Fruit fly (Drosophila melanogaster) whole organism, wandering third instar larva: ENCODE data around the gene CG17666.

Source experiments
- Abd-B ChIP-seq: fragments of >200 bp; optimal IDR thresholded peaks from 2 replicates; lab custom pipeline; 2017; ENCODE audit warnings: missing biosample characterization, missing genetic modification characterization
- CG32264 ChIP-seq: fragments of 200-800 bp; sonication (Bioruptor generic); optimal IDR thresholded peaks from 2 replicates; lab custom pipeline; 2016; ENCODE audit warnings: missing biosample characterization, missing genetic modification characterization
- CrebA ChIP-seq: fragments of 200-800 bp; sonication (Bioruptor generic); optimal IDR thresholded peaks from 2 replicates; lab custom pipeline; 2016; ENCODE audit warnings: missing biosample characterization, mild to moderate bottlenecking, missing genetic modification characterization, borderline replicate concordance
- Dfd ChIP-seq: fragments of >200 bp; optimal IDR thresholded peaks from 2 replicates; lab custom pipeline; 2017; ENCODE audit warnings: missing biosample characterization, missing genetic modification characterization
- Dif ChIP-seq: fragments of 200-275, 200-300 bp; sonication (Bioruptor generic); optimal IDR thresholded peaks from 2 replicates; lab custom pipeline; 2018; ENCODE audit warnings: missing biosample characterization, missing genetic modification characterization; ENCODE audit not compliant: partially characterized antibody
- GATAd ChIP-seq: sonication (Bioruptor generic); optimal IDR thresholded peaks from 2 replicates; lab custom pipeline; 2016; ENCODE audit warnings: missing biosample characterization, missing genetic modification characterization
- HLH106 ChIP-seq: fragments of 200-800 bp; optimal IDR thresholded peaks from 3 replicates; lab custom pipeline; 2019; ENCODE audit warnings: missing biosample characterization, mild to moderate bottlenecking, missing genetic modification characterization, moderate library complexity
- Hnf4 ChIP-seq: fragments of 200-800 bp; sonication (Bioruptor generic); optimal IDR thresholded peaks from 2 replicates; lab custom pipeline; 2016; ENCODE audit warnings: missing biosample characterization, mild to moderate bottlenecking, missing genetic modification characterization
- Hr78 ChIP-seq: fragments of >200 bp; optimal IDR thresholded peaks from 2 replicates; lab custom pipeline; 2017; ENCODE audit warnings: missing biosample characterization, missing genetic modification characterization
- Hr83 ChIP-seq: fragments of 200-300 bp; sonication (Bioruptor generic); optimal IDR thresholded peaks from 2 replicates; lab custom pipeline; 2016; ENCODE audit warnings: missing biosample characterization, mild to moderate bottlenecking, missing genetic modification characterization, moderate library complexity; ENCODE audit not compliant: poor library complexity, severe bottlenecking
- Mio ChIP-seq: sonication (Bioruptor generic); optimal IDR thresholded peaks from 2 replicates; lab custom pipeline; 2016; ENCODE audit warnings: missing biosample characterization, missing genetic modification characterization
- Myc ChIP-seq: fragments of >200 bp; optimal IDR thresholded peaks from 2 replicates; lab custom pipeline; 2017
- OdsH ChIP-seq: fragments of 200-800 bp; sonication (Bioruptor generic); optimal IDR thresholded peaks from 2 replicates; lab custom pipeline; 2016; ENCODE audit warnings: missing biosample characterization, mild to moderate bottlenecking, missing genetic modification characterization
- Rel ChIP-seq, 2 experiments: fragments of 200-800 bp; sonication (Bioruptor generic) in 1 of 2; optimal IDR thresholded peaks; 2 replicates in 1 of 2; 3 replicates in 1 of 2; lab custom pipeline; 2016 to 2019; ENCODE audit warnings: mild to moderate bottlenecking in 2 of 2, missing biosample characterization in 2 of 2, missing genetic modification characterization in 2 of 2, moderate library complexity in 1 of 2
- Sp1 ChIP-seq: fragments of 200-800 bp; sonication (Bioruptor generic); optimal IDR thresholded peaks from 3 replicates; lab custom pipeline; 2019; ENCODE audit warnings: missing biosample characterization, mild to moderate bottlenecking, missing genetic modification characterization, moderate library complexity
- Vsx2 ChIP-seq: fragments of 200-300, 225-300 bp; sonication (Bioruptor generic); optimal IDR thresholded peaks from 2 replicates; lab custom pipeline; 2018; ENCODE audit warnings: missing biosample characterization, missing genetic modification characterization; ENCODE audit not compliant: partially characterized antibody
- br ChIP-seq: fragments of 200-800 bp; sonication (Bioruptor generic); optimal IDR thresholded peaks from 2 replicates; lab custom pipeline; 2016; ENCODE audit warnings: missing biosample characterization, missing genetic modification characterization
- dl ChIP-seq, 2 experiments: fragments of 175-275, 200-275 bp in 1 of 2; fragments of 200-275 bp in 1 of 2; sonication (Bioruptor generic); optimal IDR thresholded peaks; lab custom pipeline; 2018; ENCODE audit warnings: mild to moderate bottlenecking in 2 of 2, missing biosample characterization in 2 of 2, missing genetic modification characterization in 2 of 2, moderate library complexity in 2 of 2; ENCODE audit not compliant: partially characterized antibody in 2 of 2, insufficient read depth in 1 of 2
- dsf ChIP-seq: sonication (Bioruptor generic); optimal IDR thresholded peaks from 2 replicates; lab custom pipeline; 2016; ENCODE audit warnings: missing biosample characterization, missing genetic modification characterization, borderline replicate concordance
- ey ChIP-seq: fragments of 200-800 bp; sonication (Bioruptor generic); optimal IDR thresholded peaks from 2 replicates; lab custom pipeline; 2016; ENCODE audit warnings: missing biosample characterization, missing genetic modification characterization
- foxo ChIP-seq, 2 experiments: fragments of 200-800 bp; sonication (Bioruptor generic); optimal IDR thresholded peaks; 2 replicates in 1 of 2; 3 replicates in 1 of 2; lab custom pipeline; 2016 to 2017; ENCODE audit warnings: missing biosample characterization in 2 of 2, missing genetic modification characterization in 2 of 2
- fru ChIP-seq: fragments of 200-800 bp; sonication (Bioruptor generic); optimal IDR thresholded peaks from 3 replicates; lab custom pipeline; 2016; ENCODE audit warnings: missing biosample characterization, mild to moderate bottlenecking, missing genetic modification characterization
- h ChIP-seq: fragments of 200-800 bp; sonication (Bioruptor generic); optimal IDR thresholded peaks from 3 replicates; lab custom pipeline; 2016; ENCODE audit warnings: missing biosample characterization, mild to moderate bottlenecking, missing genetic modification characterization
- jim ChIP-seq: fragments of 175-275, 200-325 bp; sonication (Bioruptor generic); optimal IDR thresholded peaks from 2 replicates; lab custom pipeline; 2016; ENCODE audit warnings: missing biosample characterization, mild to moderate bottlenecking, missing genetic modification characterization
- lola ChIP-seq: fragments of >200 bp; optimal IDR thresholded peaks from 2 replicates; lab custom pipeline; 2017; ENCODE audit warnings: missing biosample characterization, missing genetic modification characterization
- pan ChIP-seq: fragments of >200 bp; optimal IDR thresholded peaks from 2 replicates; lab custom pipeline; 2017
- psq ChIP-seq: fragments of 200-800 bp; sonication (Bioruptor generic); optimal IDR thresholded peaks from 3 replicates; lab custom pipeline; 2017; ENCODE audit warnings: missing biosample characterization, mild to moderate bottlenecking, missing genetic modification characterization, moderate library complexity
- rgr ChIP-seq: fragments of 200-800 bp; sonication (Bioruptor generic); optimal IDR thresholded peaks from 3 replicates; lab custom pipeline; 2016; ENCODE audit warnings: missing biosample characterization, mild to moderate bottlenecking, missing genetic modification characterization
- sage ChIP-seq: fragments of 200-800 bp; sonication (Bioruptor generic); optimal IDR thresholded peaks from 2 replicates; lab custom pipeline; 2016; ENCODE audit warnings: missing biosample characterization, mild to moderate bottlenecking, missing genetic modification characterization
- sv ChIP-seq: fragments of 200-800 bp; sonication (Bioruptor generic); optimal IDR thresholded peaks from 3 replicates; lab custom pipeline; 2016; ENCODE audit warnings: missing biosample characterization, missing genetic modification characterization
- woc ChIP-seq: sonication (Bioruptor generic); optimal IDR thresholded peaks from 2 replicates; lab custom pipeline; 2016; ENCODE audit warnings: missing biosample characterization, mild to moderate bottlenecking, missing genetic modification characterization

CG17666 gene

DNA sequence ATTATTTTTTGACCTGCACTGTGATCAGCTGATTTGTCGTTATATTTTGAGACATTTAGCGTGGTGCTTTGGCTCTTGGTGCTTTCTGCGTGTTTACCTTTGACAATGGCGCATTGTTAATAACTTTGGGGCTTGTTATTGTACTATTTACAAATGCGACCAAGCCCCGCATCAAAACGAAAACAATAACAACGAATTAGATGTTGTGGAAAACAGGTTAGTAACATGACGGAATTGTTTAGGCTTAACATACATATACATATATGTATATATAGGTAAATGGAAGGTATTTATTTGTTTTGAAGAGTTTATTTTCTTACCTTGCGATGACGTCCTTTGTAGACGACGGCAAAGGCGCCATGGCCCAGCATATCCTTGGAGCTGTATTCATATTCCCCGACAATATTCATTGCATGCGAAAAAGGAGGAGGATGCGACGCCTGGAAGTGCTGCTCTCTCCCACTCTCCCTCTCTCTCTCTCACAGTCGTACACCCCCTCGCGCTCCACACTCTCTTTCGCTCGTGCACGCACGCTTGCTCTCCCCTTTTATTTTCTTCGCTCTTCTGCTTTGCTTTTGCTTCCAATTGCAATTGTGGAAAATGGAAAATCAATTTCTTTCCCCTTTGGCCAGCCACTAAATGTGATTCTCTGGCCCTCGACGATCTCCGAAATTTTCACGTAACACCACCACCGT is 23.1 kb downstream of the CG17666 start:
- peak; percentile 65 to 89 for TF ChIP-seq dl (GFP tag; optimal IDR thresholded peaks at IDR 0.05; lab: Kevin White, UChicago; ENCODE audit: insufficient read depth in 1 of 2, partially characterized antibody in 2 of 2)
- no peak for TF ChIP-seq rgr (GFP tag; lab: Kevin White, UChicago)
- TF ChIP-seq Hr83 (GFP tag; lab: Kevin White, UChicago) = peak; percentile 5
- TF ChIP-seq foxo (GFP tag; optimal IDR thresholded peaks at IDR 0.05; lab: Kevin White, UChicago) = no peak
- TF ChIP-seq Myc = no peak
- no peak for TF ChIP-seq HLH106 (tag; lab: Kevin White, UChicago)
- no peak for TF ChIP-seq Mio (GFP tag; lab: Kevin White, UChicago)
- TF ChIP-seq sage (GFP tag; lab: Kevin White, UChicago) = no peak
- TF ChIP-seq psq = peak; percentile 80
- no peak for TF ChIP-seq Dfd (GFP tag; lab: Kevin White, UChicago)
- peak; percentile 15 for TF ChIP-seq OdsH (GFP tag; lab: Kevin White, UChicago)
- no peak for TF ChIP-seq woc (GFP tag; lab: Kevin White, UChicago)
- no peak for TF ChIP-seq Hr78
- TF ChIP-seq lola (GFP tag; lab: Kevin White, UChicago) = peak; percentile 84
- no peak for TF ChIP-seq h (GFP tag; lab: Kevin White, UChicago)
- TF ChIP-seq dsf = no peak
- no peak for TF ChIP-seq Abd-B (GFP tag; lab: Kevin White, UChicago)
- TF ChIP-seq Dif (GFP tag; lab: Kevin White, UChicago) = peak; percentile 94
- no peak for TF ChIP-seq Rel (GFP tag; optimal IDR thresholded peaks at IDR 0.05; lab: Kevin White, UChicago)
- no peak for TF ChIP-seq Rel (tag; optimal IDR thresholded peaks at IDR 0.05; lab: Kevin White, UChicago)
- TF ChIP-seq Hnf4 (GFP tag; lab: Kevin White, UChicago) = no peak
- TF ChIP-seq jim = no peak
- TF ChIP-seq, all 38 proteins: peak for 6

DNA sequence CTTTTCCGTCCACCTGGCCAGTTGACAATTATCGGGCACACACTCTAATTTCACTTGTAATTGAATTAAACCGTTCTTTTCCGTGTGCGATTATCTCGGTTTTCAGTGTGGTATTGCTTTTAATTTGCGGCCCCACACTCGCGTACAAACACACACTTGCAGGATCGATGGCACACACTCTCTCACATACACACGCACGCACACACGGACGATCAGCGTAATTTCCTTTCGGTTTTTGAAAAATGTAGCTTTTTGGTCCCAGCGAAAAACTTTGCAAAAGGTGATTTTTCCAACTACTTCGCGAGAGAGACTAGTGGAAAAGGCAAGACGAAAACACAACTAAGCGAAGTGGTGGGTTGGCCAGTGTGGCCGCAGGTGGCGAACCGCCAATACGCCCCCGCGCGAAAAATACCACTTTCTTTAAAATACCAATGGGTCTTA is 23.6 kb downstream of the CG17666 start, which contains the start of gene Atg1:
Atg1 (minus strand) TSS at position 387 of the 441 bp plus-strand sequence.
- TF ChIP-seq HLH106 (tag; lab: Kevin White, UChicago) (peak; percentile 1), Dif (GFP tag; lab: Kevin White, UChicago) (peak; percentile 49), Sp1 (GFP tag; lab: Kevin White, UChicago) (peak; percentile 14), Rel (GFP tag; optimal IDR thresholded peaks at IDR 0.05; lab: Kevin White, UChicago) (no peak), Rel (tag; optimal IDR thresholded peaks at IDR 0.05; lab: Kevin White, UChicago) (peak; percentile 50), Abd-B (GFP tag; lab: Kevin White, UChicago) (no peak), br (no peak), psq (peak; percentile 69), OdsH (GFP tag; lab: Kevin White, UChicago) (no peak), GATAd (GFP tag; lab: Kevin White, UChicago) (no peak), sv (GFP tag; lab: Kevin White, UChicago) (no peak), rgr (GFP tag; lab: Kevin White, UChicago) (peak; percentile 31), Hr83 (GFP tag; lab: Kevin White, UChicago) (peak; percentile 31), fru (GFP tag; lab: Kevin White, UChicago) (no peak), pan (lab: Kevin White, UChicago) (no peak)

DNA sequence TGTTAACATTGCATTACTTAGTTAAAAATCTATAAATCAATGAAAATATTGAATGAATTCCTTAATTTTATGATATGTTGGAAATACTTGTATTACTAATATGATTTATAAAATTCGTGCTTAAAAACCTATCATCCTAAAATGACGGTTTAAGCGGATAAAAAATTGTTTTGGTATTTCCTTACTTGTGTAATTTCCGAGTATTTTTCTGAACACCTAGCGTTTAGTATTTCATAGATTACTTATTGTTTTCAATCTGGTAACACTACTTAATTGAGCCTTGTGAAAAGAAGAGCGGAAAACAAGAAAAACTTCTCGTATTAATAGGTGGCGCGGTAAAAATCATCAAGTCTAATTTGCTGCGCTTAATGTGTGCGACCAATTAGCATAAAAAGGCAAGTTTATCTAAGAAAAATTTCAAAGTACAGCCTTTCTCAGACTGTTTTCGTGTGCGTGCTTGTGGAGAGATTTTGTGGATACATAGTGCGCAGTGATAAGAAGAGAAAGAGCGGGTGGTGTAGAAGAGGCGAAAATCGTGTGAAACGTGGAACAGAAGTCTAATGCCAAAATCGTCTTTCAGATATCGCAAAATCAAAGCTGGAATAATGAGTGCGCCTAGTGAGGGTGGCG is 24.6 kb downstream of the CG17666 start, which contains the start of gene Sap130:
Sap130 (plus strand) TSS at position 243 of the 630 bp plus-strand sequence.
- TF ChIP-seq Rel (GFP tag; optimal IDR thresholded peaks at IDR 0.05; lab: Kevin White, UChicago) = no peak
- TF ChIP-seq Rel (tag; optimal IDR thresholded peaks at IDR 0.05; lab: Kevin White, UChicago) = no peak
- no peak for TF ChIP-seq woc (GFP tag; lab: Kevin White, UChicago)
- TF ChIP-seq Vsx2 (GFP tag; lab: Kevin White, UChicago) = no peak
- TF ChIP-seq CG32264 (GFP tag; lab: Kevin White, UChicago) = no peak
- no peak for TF ChIP-seq fru (GFP tag; lab: Kevin White, UChicago)
- no peak for TF ChIP-seq OdsH (GFP tag; lab: Kevin White, UChicago)
- no peak for TF ChIP-seq CrebA
- TF ChIP-seq Myc = no peak
- TF ChIP-seq ey (GFP tag; lab: Kevin White, UChicago) = no peak
- no peak for TF ChIP-seq GATAd (GFP tag; lab: Kevin White, UChicago)
- no peak for TF ChIP-seq HLH106 (tag; lab: Kevin White, UChicago)
- no peak for TF ChIP-seq Abd-B (GFP tag; lab: Kevin White, UChicago)
